Worm (Caenorhabditis elegans) whole organism, L4 larva: ENCODE results near the gene clec-76.

ENCODE experiments used
- F49E8.2 ChIP-seq: sonication (generic microtip); optimal IDR thresholded peaks from 2 replicates; lab custom pipeline; 2016; ENCODE audit warnings: missing compliant biosample characterization, mild to moderate bottlenecking, missing genetic modification characterization, borderline replicate concordance
- dpl-1 ChIP-seq: fragments of 150-350 bp; optimal IDR thresholded peaks from 2 replicates; lab custom pipeline; 2014; ENCODE audit warnings: missing biosample characterization, missing genetic modification reagents, missing genetic modification characterization
- fos-1 ChIP-seq: fragments of 150-350 bp; optimal IDR thresholded peaks from 2 replicates; lab custom pipeline; 2014; ENCODE audit warnings: missing biosample characterization, missing genetic modification characterization
- hmg-1.1 ChIP-seq: fragments of 200-800 bp; sonication (Bioruptor generic); IDR thresholded peaks from 2 replicates; pipeline ENCODE4 v1.3.6; 2022; ENCODE audit warnings: missing genetic modification reagents, missing genetic modification characterization, missing compliant biosample characterization
- lin-1 ChIP-seq: fragments of 200-800 bp; sonication (Bioruptor generic); IDR thresholded peaks from 2 replicates; pipeline ENCODE4 v1.3.6; 2022; ENCODE audit warnings: missing genetic modification reagents, missing genetic modification characterization, missing compliant biosample characterization
- lin-13 ChIP-seq: fragments of 150-350 bp; optimal IDR thresholded peaks from 2 replicates; lab custom pipeline; 2014; ENCODE audit warnings: missing biosample characterization, missing genetic modification reagents, missing genetic modification characterization
- mxl-2 ChIP-seq: fragments of 200-800 bp; sonication (Bioruptor generic); conservative IDR thresholded peaks from 2 replicates; pipeline ENCODE4 v1.3.6; 2022; ENCODE audit warnings: missing genetic modification reagents, missing genetic modification characterization, missing compliant biosample characterization
- nhr-48 ChIP-seq: sonication (generic microtip); optimal IDR thresholded peaks from 2 replicates; lab custom pipeline; 2016; ENCODE audit warnings: mild to moderate bottlenecking, missing genetic modification characterization, missing compliant biosample characterization
- sdz-12 ChIP-seq: fragments of 200-800 bp; sonication (Bioruptor generic); optimal IDR thresholded peaks from 2 replicates; lab custom pipeline; 2018; ENCODE audit warnings: mild to moderate bottlenecking, missing genetic modification characterization, missing compliant biosample characterization
- set-16 ChIP-seq: fragments of 200-800 bp; sonication (Bioruptor generic); IDR thresholded peaks from 2 replicates; pipeline ENCODE4 v1.3.6; 2022; ENCODE audit warnings: missing genetic modification reagents, missing genetic modification characterization, missing compliant biosample characterization
- zag-1 ChIP-seq: fragments of 150-350 bp; optimal IDR thresholded peaks from 2 replicates; lab custom pipeline; 2014; ENCODE audit warnings: missing biosample characterization, missing genetic modification characterization
- ztf-11 ChIP-seq: fragments of 150-350 bp; optimal IDR thresholded peaks from 2 replicates; lab custom pipeline; 2014; ENCODE audit warnings: missing biosample characterization, missing genetic modification characterization

ce11 chrIV:4008440-4008839 lies 43.4 kb downstream of the clec-76 start:
- TF ChIP-seq mxl-2 (GFP tag; lab: Robert Waterston, UW): no peak
- TF ChIP-seq nhr-48 (tag; lab: Kevin White, UChicago): no peak
- no peak for TF ChIP-seq ztf-11 (tag; lab: Kevin White, UChicago)
- no peak for TF ChIP-seq set-16 (GFP tag; lab: Robert Waterston, UW)
- TF ChIP-seq zag-1 (tag; lab: Kevin White, UChicago): no peak
- TF ChIP-seq lin-13 (GFP tag; lab: Kevin White, UChicago): no peak
- no peak for TF ChIP-seq sdz-12 (GFP tag; lab: Kevin White, UChicago)
- TF ChIP-seq lin-1: no peak
- TF ChIP-seq dpl-1: no peak
- TF ChIP-seq F49E8.2 (tag; lab: Kevin White, UChicago): no peak
- no peak for TF ChIP-seq hmg-1.1 (GFP tag; lab: Robert Waterston, UW)
- TF ChIP-seq fos-1 (tag; lab: Kevin White, UChicago): no peak
